Worm (Caenorhabditis elegans) whole organism, L2 larva: ENCODE results near the gene srr-3.

ENCODE experiments used
- F13H6.1 ChIP-seq: sonication (generic microtip); optimal IDR thresholded peaks from 2 replicates; lab custom pipeline; 2016; ENCODE audit warnings: missing genetic modification characterization, missing compliant biosample characterization
- R02D3.7 ChIP-seq: fragments of 150-350 bp; optimal IDR thresholded peaks from 2 replicates; lab custom pipeline; 2014; ENCODE audit warnings: missing biosample characterization, missing genetic modification characterization
- Y55F3AM.14 ChIP-seq: fragments of 200-800 bp; sonication (Bioruptor generic); optimal IDR thresholded peaks from 2 replicates; lab custom pipeline; 2018; ENCODE audit warnings: mild to moderate bottlenecking, missing genetic modification characterization, missing compliant biosample characterization
- ZK546.5 ChIP-seq: sonication (generic microtip); optimal IDR thresholded peaks from 2 replicates; lab custom pipeline; 2017; ENCODE audit warnings: missing biosample characterization, missing genetic modification characterization
- aly-2 ChIP-seq: fragments of 150-350 bp; optimal IDR thresholded peaks from 2 replicates; lab custom pipeline; 2014; ENCODE audit warnings: missing biosample characterization, missing genetic modification characterization
- ama-1 ChIP-seq: fragments of 150-350 bp; optimal IDR thresholded peaks from 2 replicates; lab custom pipeline; 2018; ENCODE audit warnings: inconsistent platforms
- blmp-1 ChIP-seq: sonication (generic microtip); optimal IDR thresholded peaks from 2 replicates; lab custom pipeline; 2017; ENCODE audit warnings: missing genetic modification characterization, mild to moderate bottlenecking, missing compliant biosample characterization, antibody characterized with exemption, moderate library complexity; ENCODE audit not compliant: insufficient read depth
- egl-27 ChIP-seq: sonication (generic microtip); optimal IDR thresholded peaks from 3 replicates; lab custom pipeline; 2017; ENCODE audit warnings: missing biosample characterization, missing genetic modification reagents, missing genetic modification characterization
- elt-1 ChIP-seq: fragments of 150-350 bp; optimal IDR thresholded peaks from 2 replicates; lab custom pipeline; 2014; ENCODE audit warnings: missing biosample characterization, missing genetic modification characterization
- elt-3 ChIP-seq: sonication (generic microtip); optimal IDR thresholded peaks from 2 replicates; lab custom pipeline; 2017; ENCODE audit warnings: missing biosample characterization, missing genetic modification characterization
- fos-1 ChIP-seq: fragments of 150-350 bp; optimal IDR thresholded peaks from 2 replicates; lab custom pipeline; 2014; ENCODE audit warnings: missing biosample characterization, missing genetic modification characterization
- gmeb-1 ChIP-seq: fragments of 150-350 bp; optimal IDR thresholded peaks from 2 replicates; lab custom pipeline; 2014; ENCODE audit warnings: missing biosample characterization, missing genetic modification characterization
- lin-11 ChIP-seq: fragments of 150-350 bp; sonication (generic microtip); optimal IDR thresholded peaks from 2 replicates; lab custom pipeline; 2014; ENCODE audit warnings: missing biosample characterization, missing genetic modification characterization, inconsistent platforms, mixed read lengths
- lin-39 ChIP-seq: fragments of 150-350 bp; optimal IDR thresholded peaks from 2 replicates; lab custom pipeline; 2014; ENCODE audit warnings: missing biosample characterization, missing genetic modification reagents, missing genetic modification characterization
- lsy-2 ChIP-seq, 2 experiments: fragments of 150-350 bp in 1 of 2; sonication (generic microtip) in 1 of 2; optimal IDR thresholded peaks; 2 replicates each; lab custom pipeline; 2014 to 2017; ENCODE audit warnings: missing biosample characterization in 2 of 2, missing genetic modification characterization in 2 of 2
- mab-5 ChIP-seq: fragments of 150-350 bp; optimal IDR thresholded peaks from 2 replicates; lab custom pipeline; 2014; ENCODE audit warnings: missing biosample characterization, missing genetic modification characterization
- mbf-1 ChIP-seq: sonication (generic microtip); optimal IDR thresholded peaks from 2 replicates; lab custom pipeline; 2017; ENCODE audit warnings: missing biosample characterization, missing genetic modification characterization
- mdl-1 ChIP-seq, 2 experiments: fragments of 150-350 bp in 1 of 2; sonication (generic microtip) in 1 of 2; optimal IDR thresholded peaks; 2 replicates each; lab custom pipeline; 2017; ENCODE audit warnings: missing biosample characterization in 2 of 2, missing genetic modification characterization in 2 of 2
- nhr-10 ChIP-seq: sonication (generic microtip); optimal IDR thresholded peaks from 2 replicates; lab custom pipeline; 2017; ENCODE audit warnings: missing biosample characterization, missing genetic modification characterization
- nhr-11 ChIP-seq: fragments of 150-350 bp; optimal IDR thresholded peaks from 2 replicates; lab custom pipeline; 2014; ENCODE audit warnings: missing biosample characterization, missing genetic modification characterization
- nhr-12 ChIP-seq: fragments of 150-350 bp; optimal IDR thresholded peaks from 2 replicates; lab custom pipeline; 2014; ENCODE audit warnings: missing biosample characterization, missing genetic modification characterization
- nhr-129 ChIP-seq: fragments of 150-350 bp; optimal IDR thresholded peaks from 2 replicates; lab custom pipeline; 2014; ENCODE audit warnings: missing biosample characterization, missing genetic modification characterization
- nhr-21 ChIP-seq: fragments of 150-350 bp; optimal IDR thresholded peaks from 2 replicates; lab custom pipeline; 2014; ENCODE audit warnings: missing biosample characterization, missing genetic modification characterization
- nhr-23 ChIP-seq: fragments of 150-350 bp; optimal IDR thresholded peaks from 2 replicates; lab custom pipeline; 2014; ENCODE audit warnings: missing biosample characterization, missing genetic modification reagents, missing genetic modification characterization
- nhr-237 ChIP-seq: fragments of 150-350 bp; optimal IDR thresholded peaks from 2 replicates; lab custom pipeline; 2014; ENCODE audit warnings: missing biosample characterization, missing genetic modification characterization
- nhr-25 ChIP-seq: fragments of 150-350 bp; sonication (generic microtip); optimal IDR thresholded peaks from 3 replicates; lab custom pipeline; 2014; ENCODE audit warnings: missing biosample characterization, missing genetic modification characterization
- nhr-6 ChIP-seq: fragments of 150-350 bp; optimal IDR thresholded peaks from 2 replicates; lab custom pipeline; 2014; ENCODE audit warnings: missing biosample characterization, missing genetic modification characterization
- peb-1 ChIP-seq: fragments of 150-350 bp; optimal IDR thresholded peaks from 2 replicates; lab custom pipeline; 2014; ENCODE audit warnings: missing biosample characterization, missing genetic modification characterization
- sma-3 ChIP-seq: sonication (generic microtip); optimal IDR thresholded peaks from 2 replicates; lab custom pipeline; 2016; ENCODE audit warnings: missing genetic modification reagents, missing genetic modification characterization, missing compliant biosample characterization
- sma-9 ChIP-seq, 2 experiments: fragments of 150-350 bp in 1 of 2; sonication (generic microtip) in 1 of 2; optimal IDR thresholded peaks; 2 replicates each; lab custom pipeline; 2014 to 2016; ENCODE audit warnings: missing genetic modification characterization in 2 of 2, mild to moderate bottlenecking in 1 of 2, missing biosample characterization in 1 of 2, missing compliant biosample characterization in 1 of 2, missing genetic modification reagents in 1 of 2, moderate library complexity in 1 of 2
- snpc-4 ChIP-seq: fragments of 150-350 bp; optimal IDR thresholded peaks from 2 replicates; lab custom pipeline; 2014; ENCODE audit warnings: missing biosample characterization, missing genetic modification characterization
- unc-39 ChIP-seq: fragments of 150-350 bp; optimal IDR thresholded peaks from 2 replicates; lab custom pipeline; 2014; ENCODE audit warnings: missing biosample characterization, missing genetic modification characterization
- unc-62 ChIP-seq: fragments of 150-350 bp; optimal IDR thresholded peaks from 2 replicates; lab custom pipeline; 2014; ENCODE audit warnings: missing biosample characterization, missing genetic modification reagents, missing genetic modification characterization
- ztf-1 ChIP-seq: fragments of 200-800 bp; sonication (Bioruptor generic); conservative IDR thresholded peaks from 2 replicates; pipeline ENCODE4 v1.3.6; 2022; ENCODE audit warnings: missing genetic modification characterization, missing compliant biosample characterization
- ztf-11 ChIP-seq: sonication (generic microtip); optimal IDR thresholded peaks from 2 replicates; lab custom pipeline; 2017; ENCODE audit warnings: missing biosample characterization, missing genetic modification characterization

srr-3 gene

DNA sequence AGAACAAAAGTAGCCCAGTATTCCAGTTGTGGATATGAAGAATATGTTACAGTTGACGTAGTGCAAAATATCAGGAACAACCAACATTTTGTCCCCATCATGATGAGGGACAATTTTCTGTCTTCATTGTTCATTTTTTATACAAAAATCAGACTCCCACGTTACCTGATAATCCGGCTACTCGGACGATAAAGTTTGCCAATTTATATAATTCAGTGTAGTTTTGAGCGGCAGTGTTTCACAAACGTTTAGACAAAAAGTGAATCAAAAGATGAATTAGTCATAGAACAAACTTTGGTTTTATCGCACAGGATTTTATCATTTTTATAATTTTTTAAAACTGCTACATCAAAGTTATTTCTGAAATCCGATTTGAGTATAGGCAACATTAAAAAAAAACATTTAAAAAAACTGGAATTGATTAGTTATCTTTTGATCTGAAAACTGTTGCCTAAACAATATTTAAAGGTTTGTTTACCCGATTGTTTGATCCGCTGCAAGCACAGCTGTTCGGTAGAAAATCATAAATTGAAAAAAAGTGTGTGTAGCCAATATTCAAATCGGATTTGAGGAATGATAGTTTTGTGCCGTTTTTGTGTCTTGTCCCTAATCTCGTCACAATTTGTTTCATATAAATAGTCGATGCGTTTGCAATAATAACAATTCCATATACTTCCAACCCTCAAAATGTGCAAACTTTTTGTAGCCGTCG lies 27.5 kb downstream of the srr-3 start, which contains the start of the genes F57E7.4 and spig-6:
F57E7.4 (minus strand) TSS at position 101 of the 712 bp plus-strand sequence.
spig-6 (plus strand) TSS at position 662 of the 712 bp plus-strand sequence.
- no peak for TF ChIP-seq mab-5
- TF ChIP-seq fos-1 (tag; lab: Kevin White, UChicago) = no peak
- TF ChIP-seq mdl-1 (tag; optimal IDR thresholded peaks at IDR 0.05; lab: Kevin White, UChicago) = no peak
- no peak for TF ChIP-seq nhr-6 (tag; lab: Kevin White, UChicago)
- no peak for TF ChIP-seq F13H6.1 (tag; lab: Kevin White, UChicago)
- no peak for TF ChIP-seq blmp-1 (tag; lab: Kevin White, UChicago)
- no peak for TF ChIP-seq nhr-10 (tag; lab: Kevin White, UChicago)
- no peak for TF ChIP-seq nhr-237 (tag; lab: Kevin White, UChicago)
- no peak for TF ChIP-seq gmeb-1
- no peak for TF ChIP-seq aly-2 (tag; lab: Kevin White, UChicago)
- no peak for TF ChIP-seq sma-9 (GFP tag; optimal IDR thresholded peaks at IDR 0.05; lab: Kevin White, UChicago)
- no peak for TF ChIP-seq sma-9 (tag; optimal IDR thresholded peaks at IDR 0.05; lab: Kevin White, UChicago)
- no peak for TF ChIP-seq nhr-21

DNA sequence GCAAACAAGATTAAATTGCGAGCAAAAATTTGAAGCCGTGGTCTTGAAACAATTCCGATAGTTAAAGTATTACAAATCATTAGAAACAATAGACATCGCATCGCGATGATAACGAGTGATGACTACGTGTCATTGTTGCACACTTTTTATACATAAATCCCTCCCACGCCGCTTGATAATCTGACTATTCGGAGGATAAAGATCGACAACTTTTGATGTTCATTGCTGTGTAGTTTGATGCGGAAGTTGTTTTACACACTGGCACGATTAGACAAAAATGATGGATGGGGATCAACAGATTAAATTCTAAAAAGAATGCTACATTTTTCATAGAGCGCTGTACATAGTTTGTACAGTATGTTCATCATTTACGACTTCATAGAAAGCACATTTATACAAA lies 29.3 kb downstream of the srr-3 start, which contains the start of gene T08G3.11:
T08G3.11 (minus strand) TSS at position 101 of the 400 bp plus-strand sequence.
- no peak for TF ChIP-seq lin-11 (tag; lab: Kevin White, UChicago)
- no peak for TF ChIP-seq Y55F3AM.14 (GFP tag; lab: Kevin White, UChicago)
- TF ChIP-seq elt-3 (tag; lab: Kevin White, UChicago) = no peak
- TF ChIP-seq sma-3 (GFP tag; lab: Kevin White, UChicago) = no peak
- TF ChIP-seq peb-1 = no peak
- no peak for TF ChIP-seq lin-39 (tag; lab: Kevin White, UChicago)

DNA sequence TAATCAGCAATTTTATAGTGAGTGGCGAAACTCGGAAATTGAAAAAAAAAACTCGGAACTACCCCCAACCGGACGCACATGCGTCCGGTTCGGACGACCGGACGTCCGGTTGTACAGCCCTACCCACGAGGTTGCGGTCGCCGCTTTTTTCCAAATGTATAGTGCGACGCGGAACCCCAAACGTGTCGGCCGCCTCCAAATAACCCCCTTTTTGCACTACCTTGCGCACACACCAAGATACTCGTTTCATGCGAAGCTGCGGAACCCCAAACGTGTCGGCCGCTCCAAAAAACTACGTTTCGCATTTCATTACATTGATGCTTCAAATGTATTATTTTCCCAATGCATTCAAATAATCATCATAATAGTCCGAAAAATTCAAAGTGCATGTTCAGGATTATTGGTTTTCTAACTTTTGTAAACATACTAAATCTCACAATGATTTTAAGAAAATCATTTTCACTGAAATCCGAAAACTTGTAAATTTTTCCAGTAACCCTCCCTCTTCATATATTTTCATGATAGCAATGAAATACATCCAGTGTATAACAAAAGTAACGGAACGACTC lies 36.5 kb downstream of the srr-3 start, which contains the start of gene srw-35:
srw-35 (plus strand) TSS at position 519 of the 569 bp plus-strand sequence.
- no peak for TF ChIP-seq unc-62 (GFP tag; lab: Kevin White, UChicago)
- TF ChIP-seq blmp-1 (tag; lab: Kevin White, UChicago) = no peak
- TF ChIP-seq lsy-2 (tag; optimal IDR thresholded peaks at IDR 0.05; lab: Kevin White, UChicago) = no peak

- TF ChIP-seq blmp-1 (tag; lab: Kevin White, UChicago) = no peak
- no peak for TF ChIP-seq unc-39 (tag; lab: Kevin White, UChicago)
- no peak for TF ChIP-seq snpc-4 (tag; lab: Kevin White, UChicago)
- no peak for TF ChIP-seq ZK546.5 (tag; lab: Kevin White, UChicago)
Observed at ce11 chrV:16470916-16471315, 37.7 kb downstream of the srr-3 start, which contains the start of gene srh-138. Gene srh-138 (minus strand): TSS chrV:16471016.

DNA sequence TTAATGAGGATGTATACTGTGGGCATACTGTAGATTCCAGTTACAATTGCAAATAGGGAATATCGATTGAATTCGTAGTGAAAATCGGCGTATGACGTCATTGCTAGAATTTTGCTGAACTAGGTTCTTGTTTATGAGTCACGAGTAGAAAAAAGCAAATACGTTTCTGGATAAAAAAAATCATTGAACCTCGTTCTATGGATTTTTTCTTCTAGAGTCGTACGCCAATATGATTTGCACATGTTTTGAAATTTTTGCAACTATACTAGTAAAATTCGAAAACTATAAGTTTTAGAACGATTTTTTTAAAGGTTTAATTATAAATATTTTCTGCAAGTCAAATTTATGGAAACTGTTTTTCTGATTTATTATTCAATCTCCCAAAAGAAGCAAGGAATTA lies 40.7 kb downstream of the srr-3 start, which contains the start of gene sru-44:
sru-44 (minus strand) TSS at position 101 of the 400 bp plus-strand sequence.
- TF ChIP-seq nhr-23 (tag; lab: Kevin White, UChicago) (no peak), sma-3 (GFP tag; lab: Kevin White, UChicago) (no peak), lin-39 (tag; lab: Kevin White, UChicago) (no peak)

- TF ChIP-seq ama-1 (no peak), nhr-25 (no peak), gmeb-1 (no peak)
Observed at ce11 chrV:16460866-16461265, 47.7 kb downstream of the srr-3 start, which contains the start of gene srh-142. Gene srh-142 (minus strand): TSS chrV:16460966.

DNA sequence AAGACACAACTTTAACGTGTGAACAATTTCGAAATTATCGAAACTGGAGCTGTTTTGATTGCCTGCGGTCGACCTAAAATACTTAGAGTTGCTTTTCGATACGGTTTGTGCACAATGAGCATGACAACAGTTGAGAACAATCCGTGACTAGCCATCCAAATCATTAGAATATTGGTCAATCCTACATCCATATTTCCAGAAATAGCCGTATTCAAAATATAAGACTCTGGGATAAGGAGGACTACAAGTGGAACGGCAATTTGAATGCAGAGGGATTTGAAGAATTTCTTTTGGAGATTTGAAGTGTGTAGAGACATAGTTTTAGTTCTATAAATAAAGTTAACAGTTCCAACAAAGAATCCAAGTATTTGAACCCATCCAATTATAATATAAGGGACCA lies 49.2 kb downstream of the srr-3 start:
- TF ChIP-seq elt-1 (tag; lab: Kevin White, UChicago) = no peak
- no peak for TF ChIP-seq lsy-2 (tag; optimal IDR thresholded peaks at IDR 0.05; lab: Kevin White, UChicago)
- no peak for TF ChIP-seq aly-2 (tag; lab: Kevin White, UChicago)
- TF ChIP-seq ztf-1 (GFP tag; lab: Robert Waterston, UW) = no peak
- TF ChIP-seq nhr-129 (tag; lab: Kevin White, UChicago) = no peak
- TF ChIP-seq sma-3 (GFP tag; lab: Kevin White, UChicago) = no peak
- TF ChIP-seq nhr-25 = no peak
- no peak for TF ChIP-seq fos-1 (tag; lab: Kevin White, UChicago)
- TF ChIP-seq mbf-1 = no peak
- TF ChIP-seq nhr-23 (tag; lab: Kevin White, UChicago) = no peak
- no peak for TF ChIP-seq nhr-11 (tag; lab: Kevin White, UChicago)
- no peak for TF ChIP-seq unc-62 (GFP tag; lab: Kevin White, UChicago)
- TF ChIP-seq egl-27 (tag; lab: Kevin White, UChicago) = no peak
- TF ChIP-seq unc-39 (tag; lab: Kevin White, UChicago) = no peak
- no peak for TF ChIP-seq R02D3.7
- no peak for TF ChIP-seq ztf-11
- TF ChIP-seq nhr-6 (tag; lab: Kevin White, UChicago) = no peak
- TF ChIP-seq nhr-12 = no peak
- TF ChIP-seq Y55F3AM.14 (GFP tag; lab: Kevin White, UChicago) = no peak
